Fruit fly (Drosophila melanogaster) whole organism, wandering third instar larva: ENCODE measurements around the gene dpr14.

Experiments
- CG32264 ChIP-seq: fragments of 200-800 bp; sonication (Bioruptor generic); optimal IDR thresholded peaks from 2 replicates; lab custom pipeline; 2016; ENCODE audit warnings: missing biosample characterization, missing genetic modification characterization
- Mio ChIP-seq: sonication (Bioruptor generic); optimal IDR thresholded peaks from 2 replicates; lab custom pipeline; 2016; ENCODE audit warnings: missing biosample characterization, missing genetic modification characterization
- Myc ChIP-seq: fragments of >200 bp; optimal IDR thresholded peaks from 2 replicates; lab custom pipeline; 2017
- OdsH ChIP-seq: fragments of 200-800 bp; sonication (Bioruptor generic); optimal IDR thresholded peaks from 2 replicates; lab custom pipeline; 2016; ENCODE audit warnings: missing biosample characterization, mild to moderate bottlenecking, missing genetic modification characterization
- Sp1 ChIP-seq: fragments of 200-800 bp; sonication (Bioruptor generic); optimal IDR thresholded peaks from 3 replicates; lab custom pipeline; 2019; ENCODE audit warnings: missing biosample characterization, mild to moderate bottlenecking, missing genetic modification characterization, moderate library complexity
- br ChIP-seq: fragments of 200-800 bp; sonication (Bioruptor generic); optimal IDR thresholded peaks from 2 replicates; lab custom pipeline; 2016; ENCODE audit warnings: missing biosample characterization, missing genetic modification characterization
- pan ChIP-seq: fragments of >200 bp; optimal IDR thresholded peaks from 2 replicates; lab custom pipeline; 2017
- psq ChIP-seq: fragments of 200-800 bp; sonication (Bioruptor generic); optimal IDR thresholded peaks from 3 replicates; lab custom pipeline; 2017; ENCODE audit warnings: missing biosample characterization, mild to moderate bottlenecking, missing genetic modification characterization, moderate library complexity
- rgr ChIP-seq: fragments of 200-800 bp; sonication (Bioruptor generic); optimal IDR thresholded peaks from 3 replicates; lab custom pipeline; 2016; ENCODE audit warnings: missing biosample characterization, mild to moderate bottlenecking, missing genetic modification characterization
- tai ChIP-seq: sonication (Bioruptor generic); optimal IDR thresholded peaks from 2 replicates; lab custom pipeline; 2016; ENCODE audit warnings: missing biosample characterization, missing genetic modification characterization
- usp ChIP-seq: fragments of >200 bp; optimal IDR thresholded peaks from 2 replicates; lab custom pipeline; 2017; ENCODE audit warnings: missing biosample characterization, missing genetic modification characterization
- woc ChIP-seq: sonication (Bioruptor generic); optimal IDR thresholded peaks from 2 replicates; lab custom pipeline; 2016; ENCODE audit warnings: missing biosample characterization, mild to moderate bottlenecking, missing genetic modification characterization

DNA sequence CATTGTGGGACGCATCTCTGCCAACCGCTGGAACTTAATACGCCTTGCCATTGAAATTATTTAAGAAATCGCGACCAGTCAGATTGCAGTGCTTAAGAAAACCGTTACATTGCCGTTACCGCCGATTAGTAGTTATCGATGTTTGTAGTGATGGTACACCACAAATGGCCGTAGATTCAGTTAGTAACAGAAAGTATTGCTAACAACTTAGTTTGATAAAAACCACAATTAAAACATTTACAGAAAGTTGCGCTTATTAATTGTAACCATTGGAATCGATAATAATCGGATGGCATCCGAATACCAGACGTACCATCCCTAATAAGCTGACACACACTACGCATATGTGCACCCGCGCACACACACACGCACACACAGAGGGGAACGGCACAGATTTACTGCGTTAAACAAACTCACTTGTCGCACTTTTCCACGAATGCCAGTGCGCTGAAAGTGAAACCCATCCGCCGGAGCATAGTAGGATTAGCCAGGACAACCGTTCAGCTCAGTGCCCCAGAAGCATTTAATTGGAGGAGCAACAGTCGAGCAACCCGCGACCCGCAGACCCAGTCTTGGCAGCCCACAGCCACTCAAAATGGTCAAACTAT, 12.1 kb upstream of the dpr14 start, which contains the start of the genes hdm and Ykt6:
- TF ChIP-seq rgr (GFP tag; lab: Kevin White, UChicago) (peak; percentile 81), psq (GFP tag; lab: Kevin White, UChicago) (peak; percentile 70), tai (GFP tag; lab: Kevin White, UChicago) (no peak), OdsH (GFP tag; lab: Kevin White, UChicago) (peak; percentile 70), woc (no peak), CG32264 (peak; percentile 28), br (GFP tag; lab: Kevin White, UChicago) (no peak), Sp1 (GFP tag; lab: Kevin White, UChicago) (no peak), Myc (no peak), pan (lab: Kevin White, UChicago) (no peak), usp (no peak), Mio (GFP tag; lab: Kevin White, UChicago) (peak; percentile 3)
